Worm (Caenorhabditis elegans): ENCODE measurements around the gene lys-2.
A peak's percentile ranks its signal among the peaks of the same experiment; 100 is the strongest.

lys-2 gene

ce11 chrV:10256050-10256449, 25.2 kb downstream of the lys-2 start, which contains the start of gene nhr-232:
Gene nhr-232, plus strand, starts transcription at chrV:10256170.
- TF ChIP-seq pha-4 (tag; optimal IDR thresholded peaks at IDR 0.05) (peak; percentile 31), lin-35 (GFP tag; optimal IDR thresholded peaks at IDR 0.05) (no peak), nhr-80 (tag; optimal IDR thresholded peaks at IDR 0.05) (peak; percentile 91), cebp-1 (GFP tag; IDR thresholded peaks at IDR 0.05) (no peak), cebp-1 (tag; optimal IDR thresholded peaks at IDR 0.05) (peak; percentile 32), ztf-26 (tag; optimal IDR thresholded peaks at IDR 0.05) (no peak)

- TF ChIP-seq die-1 (tag; optimal IDR thresholded peaks at IDR 0.05) (no peak), cebp-1 (GFP tag; IDR thresholded peaks at IDR 0.05) (0 out of 2 replicates have a peak, but pooled peaks have one; percentile 31), cebp-1 (tag; optimal IDR thresholded peaks at IDR 0.05) (peak; percentile 87), snpc-4 (GFP tag; optimal IDR thresholded peaks at IDR 0.05) (no peak), snpc-4 (tag; optimal IDR thresholded peaks at IDR 0.05) (peak in 1 of 4 experiments; percentile 8), nhr-80 (tag; optimal IDR thresholded peaks at IDR 0.05) (peak; percentile 38), unc-62 (GFP tag; optimal IDR thresholded peaks at IDR 0.05) (peak; percentile 42)
Measured at ce11 chrV:10255005-10255472, 26.2 kb downstream of the lys-2 start, which contains the start of gene rop-1. Gene rop-1, minus strand, starts transcription at chrV:10255055.

DNA sequence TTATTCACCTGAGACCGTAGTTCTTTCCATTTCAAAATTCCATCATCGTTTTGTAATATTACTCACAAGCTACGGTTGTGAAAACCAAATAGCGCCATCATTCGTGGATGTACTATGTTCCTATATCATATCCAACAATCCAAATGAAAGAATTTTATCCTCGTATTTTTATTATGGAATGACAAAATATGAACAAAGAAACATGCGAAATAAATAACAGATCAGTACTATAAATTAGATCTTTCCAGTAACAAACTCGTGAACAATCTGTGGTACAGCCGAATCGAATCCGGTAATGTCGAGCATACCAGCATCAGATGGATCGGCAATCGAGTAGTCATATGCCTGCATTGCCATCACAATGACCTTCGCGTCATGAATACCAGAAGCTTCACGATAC, 28.6 kb downstream of the lys-2 start:
- peak; percentile 10 for TF ChIP-seq F49E8.2 (tag; optimal IDR thresholded peaks at IDR 0.05; ENCODE audit: insufficient read depth)
- TF ChIP-seq F52B5.7 (tag; optimal IDR thresholded peaks at IDR 0.05) = no peak
- no peak for TF ChIP-seq nfyb-1 (GFP tag; IDR thresholded peaks at IDR 0.05)
- TF ChIP-seq athp-1 (tag; optimal IDR thresholded peaks at IDR 0.05) = no peak
- no peak for TF ChIP-seq sptf-2 (GFP tag; optimal IDR thresholded peaks at IDR 0.05)
- TF ChIP-seq egrh-3 (GFP tag; IDR thresholded peaks at IDR 0.05) = no peak
- no peak for TF ChIP-seq F57A8.1 (GFP tag; optimal IDR thresholded peaks at IDR 0.05)
- TF ChIP-seq unc-62 (GFP tag; optimal IDR thresholded peaks at IDR 0.05) = no peak
- TF ChIP-seq ceh-79 (tag; optimal IDR thresholded peaks at IDR 0.05) = no peak
- TF ChIP-seq atf-7 (tag; optimal IDR thresholded peaks at IDR 0.05) = no peak
- no peak for TF ChIP-seq ceh-100 (GFP tag; IDR thresholded peaks at IDR 0.05)
- no peak for TF ChIP-seq dox-1 (GFP tag; IDR thresholded peaks at IDR 0.05)
- no peak for TF ChIP-seq ceh-58 (GFP tag; IDR thresholded peaks at IDR 0.05)
- no peak for TF ChIP-seq efl-1 (GFP tag; optimal IDR thresholded peaks at IDR 0.05)
- no peak for TF ChIP-seq F55B11.4 (tag; optimal IDR thresholded peaks at IDR 0.05; ENCODE audit: borderline replicate concordance, insufficient read depth)
- no peak for TF ChIP-seq cebp-2 (GFP tag; IDR thresholded peaks at IDR 0.05)
- no peak for TF ChIP-seq hsf-1 (GFP tag; IDR thresholded peaks at IDR 0.05)
- TF ChIP-seq C17E4.6 (GFP tag; IDR thresholded peaks at IDR 0.05) = no peak
- no peak for TF ChIP-seq hmg-20 (GFP tag; IDR thresholded peaks at IDR 0.05)
- TF ChIP-seq hmg-1.2 (GFP tag; IDR thresholded peaks at IDR 0.05) = no peak; the same call in 1 of the 2 replicates
- TF ChIP-seq mxl-1 (tag; optimal IDR thresholded peaks at IDR 0.05) = no peak
- TF ChIP-seq F57C9.4 (tag; optimal IDR thresholded peaks at IDR 0.05) = no peak
- TF ChIP-seq F33H1.4 (GFP tag; IDR thresholded peaks at IDR 0.05) = no peak
- TF ChIP-seq lin-35 (GFP tag; optimal IDR thresholded peaks at IDR 0.05) = no peak
- no peak for TF ChIP-seq snpc-4 (GFP tag; optimal IDR thresholded peaks at IDR 0.05)
- no peak for TF ChIP-seq snpc-4 (tag; optimal IDR thresholded peaks at IDR 0.05)
- TF ChIP-seq lsy-27 (tag; optimal IDR thresholded peaks at IDR 0.05; ENCODE audit: borderline replicate concordance, insufficient read depth) = no peak
- TF ChIP-seq unc-130 (GFP tag; optimal IDR thresholded peaks at IDR 0.05) = no peak
- TF ChIP-seq madf-10 (tag; optimal IDR thresholded peaks at IDR 0.05) = no peak
- TF ChIP-seq ztf-3 (GFP tag; optimal IDR thresholded peaks at IDR 0.05) = no peak
- no peak for TF ChIP-seq rcor-1 (GFP tag; IDR thresholded peaks at IDR 0.05)
- TF ChIP-seq C06A6.2 (GFP tag; conservative IDR thresholded peaks at IDR 0.05) = no peak
- TF ChIP-seq madf-6 (GFP tag; IDR thresholded peaks at IDR 0.05) = 0 out of 2 replicates have a peak, but pooled peaks have one; percentile 11
- no peak for TF ChIP-seq fkh-3 (tag; optimal IDR thresholded peaks at IDR 0.05)
- TF ChIP-seq Y79H2A.3 (GFP tag; conservative IDR thresholded peaks at IDR 0.05) = no peak
- no peak for TF ChIP-seq zim-3 (tag; optimal IDR thresholded peaks at IDR 0.05)
- TF ChIP-seq let-607 (tag; optimal IDR thresholded peaks at IDR 0.05) = no peak
- no peak for TF ChIP-seq ceh-40 (GFP tag; IDR thresholded peaks at IDR 0.05)
- TF ChIP-seq attf-5 (GFP tag; optimal IDR thresholded peaks at IDR 0.05) = no peak

All from whole organism, young adult.